Fruit fly (Drosophila melanogaster) whole organism, embryonic: ENCODE results near the gene Dhod.

ENCODE experiments used
- Asciz ChIP-seq: fragments of 200-800 bp; sonication (Bioruptor generic); optimal IDR thresholded peaks from 2 replicates; lab custom pipeline; 2017; ENCODE audit warnings: missing biosample characterization, mild to moderate bottlenecking, missing genetic modification characterization, missing genetic modification reagents
- Atf-2 ChIP-seq: fragments of 200-800 bp; sonication (Bioruptor generic); optimal IDR thresholded peaks from 2 replicates; lab custom pipeline; 2016; ENCODE audit warnings: missing biosample characterization, missing genetic modification characterization
- Atf3 ChIP-seq: fragments of 200-800 bp; sonication (Bioruptor generic); optimal IDR thresholded peaks from 3 replicates; lab custom pipeline; 2016; ENCODE audit warnings: missing biosample characterization, missing genetic modification characterization
- Awh ChIP-seq: fragments of 200-800 bp; sonication (Bioruptor generic); IDR thresholded peaks from 2 replicates; pipeline ENCODE4, ENCODE4 v1.3.6; 2022; ENCODE audit warnings: missing biosample characterization, missing genetic modification characterization
- CG10321 ChIP-seq: fragments of 200-800 bp; sonication (Bioruptor generic); IDR thresholded peaks from 2 replicates; pipeline ENCODE4 v1.3.6; 2022; ENCODE audit warnings: missing biosample characterization, missing genetic modification characterization
- CG10431 ChIP-seq: fragments of 200-800 bp; sonication (Bioruptor generic); optimal IDR thresholded peaks from 3 replicates; lab custom pipeline; 2018; ENCODE audit warnings: missing biosample characterization, mild to moderate bottlenecking, missing genetic modification characterization
- CG10565 ChIP-seq: fragments of 200-800 bp; sonication (Bioruptor generic); optimal IDR thresholded peaks from 3 replicates; lab custom pipeline; 2016; ENCODE audit warnings: missing biosample characterization, mild to moderate bottlenecking, missing genetic modification characterization
- CG11398 ChIP-seq: fragments of 200-800 bp; sonication (Bioruptor generic); optimal IDR thresholded peaks from 2 replicates; lab custom pipeline; 2016; ENCODE audit warnings: missing biosample characterization, missing genetic modification characterization
- CG11695 ChIP-seq: fragments of 200-800 bp; sonication (Bioruptor generic); IDR thresholded peaks from 3 replicates; pipeline ENCODE4 v1.3.6; 2022; ENCODE audit warnings: missing biosample characterization, missing genetic modification characterization
- CG12769 ChIP-seq: fragments of 200-800 bp; sonication (Bioruptor generic); optimal IDR thresholded peaks from 2 replicates; lab custom pipeline; 2019; ENCODE audit warnings: missing biosample characterization, mild to moderate bottlenecking, missing genetic modification characterization, moderate library complexity
- CG4424 ChIP-seq: fragments of 200-800 bp; sonication (Bioruptor generic); optimal IDR thresholded peaks from 3 replicates; lab custom pipeline; 2016; ENCODE audit warnings: missing biosample characterization, missing genetic modification characterization
- CG6765 ChIP-seq: fragments of 200-800 bp; sonication (Bioruptor generic); optimal IDR thresholded peaks from 3 replicates; lab custom pipeline; 2017; ENCODE audit warnings: missing biosample characterization, mild to moderate bottlenecking, missing genetic modification characterization
- CG7745 ChIP-seq: fragments of 200-800 bp; sonication (Bioruptor generic); optimal IDR thresholded peaks from 2 replicates; lab custom pipeline; 2018; ENCODE audit warnings: missing biosample characterization, mild to moderate bottlenecking, missing genetic modification characterization, moderate library complexity
- CG7786 ChIP-seq: fragments of 200-800 bp; sonication (Bioruptor generic); optimal IDR thresholded peaks from 2 replicates; lab custom pipeline; 2016; ENCODE audit warnings: missing biosample characterization, missing genetic modification characterization
- CG7928 ChIP-seq: fragments of 200-800 bp; sonication (Bioruptor generic); optimal IDR thresholded peaks from 2 replicates; lab custom pipeline; 2017; ENCODE audit warnings: missing biosample characterization, mild to moderate bottlenecking, missing genetic modification characterization
- CG9727 ChIP-seq: fragments of 200-800 bp; sonication (Bioruptor generic); optimal IDR thresholded peaks from 3 replicates; lab custom pipeline; 2017; ENCODE audit warnings: missing biosample characterization, mild to moderate bottlenecking, missing genetic modification characterization
- CG9797 ChIP-seq: fragments of 200-800 bp; sonication (Bioruptor generic); optimal IDR thresholded peaks from 3 replicates; lab custom pipeline; 2018; ENCODE audit warnings: missing biosample characterization, mild to moderate bottlenecking, missing genetic modification characterization
- CG9932 ChIP-seq: fragments of 200-800 bp; sonication (Bioruptor generic); IDR thresholded peaks from 2 replicates; pipeline ENCODE4 v1.3.6; 2022; ENCODE audit warnings: missing biosample characterization, missing genetic modification characterization
- Fer1 ChIP-seq: fragments of 200-800 bp; sonication (Bioruptor generic); optimal IDR thresholded peaks from 2 replicates; lab custom pipeline; 2017; ENCODE audit warnings: missing biosample characterization, mild to moderate bottlenecking, missing genetic modification characterization
- HLHmδ ChIP-seq: fragments of 200-800 bp; sonication (Bioruptor generic); optimal IDR thresholded peaks from 2 replicates; lab custom pipeline; 2018; ENCODE audit warnings: missing biosample characterization, mild to moderate bottlenecking, missing genetic modification characterization, moderate library complexity
- HmgD ChIP-seq: fragments of 200-800 bp; sonication (Bioruptor generic); optimal IDR thresholded peaks from 3 replicates; lab custom pipeline; 2016; ENCODE audit warnings: missing biosample characterization, missing genetic modification characterization
- Hr3 ChIP-seq: fragments of 200-800 bp; sonication (Bioruptor generic); optimal IDR thresholded peaks from 3 replicates; lab custom pipeline; 2016; ENCODE audit warnings: missing biosample characterization, missing genetic modification characterization
- Hr39 ChIP-seq: fragments of >200 bp; optimal IDR thresholded peaks from 2 replicates; lab custom pipeline; 2017
- Mrtf ChIP-seq: fragments of 200-800 bp; sonication (Bioruptor generic); IDR thresholded peaks from 3 replicates; pipeline ENCODE4 v1.3.6; 2022; ENCODE audit warnings: missing biosample characterization, missing genetic modification characterization
- Pdp1 ChIP-seq, 2 experiments: fragments of 200-800 bp; sonication (Bioruptor generic); optimal IDR thresholded peaks; 3 replicates each; lab custom pipeline; 2016; ENCODE audit warnings: missing biosample characterization in 2 of 2, missing genetic modification characterization in 2 of 2, mild to moderate bottlenecking in 1 of 2, moderate library complexity in 1 of 2
- Ptx1 ChIP-seq: fragments of 200-800 bp; sonication (Bioruptor generic); IDR thresholded peaks from 2 replicates; pipeline ENCODE4 v1.3.6; 2022; ENCODE audit warnings: missing biosample characterization, missing genetic modification characterization
- Sox102F ChIP-seq: fragments of 200-800 bp; sonication (Bioruptor generic); optimal IDR thresholded peaks from 2 replicates; lab custom pipeline; 2018; ENCODE audit warnings: missing biosample characterization, mild to moderate bottlenecking, missing genetic modification characterization, moderate library complexity
- Vsx1 ChIP-seq: fragments of 200-800 bp; sonication (Bioruptor generic); optimal IDR thresholded peaks from 2 replicates; lab custom pipeline; 2017; ENCODE audit warnings: missing biosample characterization, mild to moderate bottlenecking, missing genetic modification characterization, missing genetic modification reagents
- Xrp1 ChIP-seq: fragments of 200-800 bp; sonication (Bioruptor generic); IDR thresholded peaks from 2 replicates; pipeline ENCODE4 v1.3.6; 2022; ENCODE audit warnings: missing biosample characterization, missing genetic modification characterization
- cas ChIP-seq: fragments of 200-800 bp; sonication (Bioruptor generic); IDR thresholded peaks from 2 replicates; pipeline ENCODE4 v1.3.6; 2022; ENCODE audit warnings: missing biosample characterization, missing genetic modification characterization
- danr ChIP-seq: fragments of 200-800 bp; sonication (Bioruptor generic); IDR thresholded peaks from 2 replicates; pipeline ENCODE4 v1.3.6; 2022; ENCODE audit warnings: missing biosample characterization, missing genetic modification characterization
- dysf ChIP-seq: fragments of 200-800 bp; sonication (Bioruptor generic); IDR thresholded peaks from 3 replicates; pipeline ENCODE4 v1.3.6; 2022; ENCODE audit warnings: missing biosample characterization, missing genetic modification characterization
- esg ChIP-seq: fragments of 200-800 bp; sonication (Bioruptor generic); conservative IDR thresholded peaks from 2 replicates; pipeline ENCODE4 v1.3.6; 2022; ENCODE audit warnings: missing biosample characterization, missing genetic modification characterization
- eve ChIP-seq, 2 experiments: fragments of >200 bp; optimal IDR thresholded peaks; 2 replicates each; lab custom pipeline; 2017; ENCODE audit warnings: missing biosample characterization in 2 of 2, missing genetic modification characterization in 2 of 2
- exex ChIP-seq: fragments of 200-800 bp; sonication (Bioruptor generic); optimal IDR thresholded peaks from 4 replicates; lab custom pipeline; 2018; ENCODE audit warnings: missing biosample characterization, mild to moderate bottlenecking, missing genetic modification characterization, moderate library complexity
- fd64A ChIP-seq: fragments of 200-800 bp; sonication (Bioruptor generic); optimal IDR thresholded peaks from 3 replicates; lab custom pipeline; 2018; ENCODE audit warnings: missing biosample characterization, mild to moderate bottlenecking, missing genetic modification characterization
- gro ChIP-seq: fragments of 200-800 bp; sonication (Bioruptor generic); optimal IDR thresholded peaks from 2 replicates; lab custom pipeline; 2016; ENCODE audit warnings: missing biosample characterization, missing genetic modification characterization
- insv ChIP-seq, 2 experiments: fragments of 200-800 bp; sonication (Bioruptor generic); optimal IDR thresholded peaks; 3 replicates each; lab custom pipeline; 2016 to 2018; ENCODE audit warnings: missing biosample characterization in 2 of 2, missing genetic modification characterization in 2 of 2
- klu ChIP-seq: fragments of 200-800 bp; sonication (Bioruptor generic); IDR thresholded peaks from 2 replicates; pipeline ENCODE4 v1.3.6; 2022; ENCODE audit warnings: missing biosample characterization, missing genetic modification characterization
- nau ChIP-seq: fragments of 200-800 bp; sonication (Bioruptor generic); optimal IDR thresholded peaks from 3 replicates; lab custom pipeline; 2017; ENCODE audit warnings: missing biosample characterization, mild to moderate bottlenecking, missing genetic modification characterization, missing genetic modification reagents
- onecut ChIP-seq: fragments of 200-800 bp; sonication (Bioruptor generic); IDR thresholded peaks from 2 replicates; pipeline ENCODE4 v1.3.6; 2022; ENCODE audit warnings: missing biosample characterization, missing genetic modification characterization
- pb ChIP-seq: fragments of 200-800 bp; sonication (Bioruptor generic); optimal IDR thresholded peaks from 3 replicates; lab custom pipeline; 2016; ENCODE audit warnings: missing biosample characterization, missing genetic modification characterization
- peb ChIP-seq: fragments of 200-800 bp; sonication (Bioruptor generic); IDR thresholded peaks from 2 replicates; pipeline ENCODE4 v1.3.6; 2022; ENCODE audit warnings: missing biosample characterization, missing genetic modification characterization
- salm ChIP-seq: fragments of 200-800 bp; sonication (Bioruptor generic); optimal IDR thresholded peaks from 2 replicates; lab custom pipeline; 2018; ENCODE audit warnings: missing biosample characterization, mild to moderate bottlenecking, missing genetic modification characterization
- sd ChIP-seq: fragments of 200-800 bp; sonication (Bioruptor generic); optimal IDR thresholded peaks from 3 replicates; lab custom pipeline; 2018; ENCODE audit warnings: missing biosample characterization, mild to moderate bottlenecking, missing genetic modification characterization, moderate library complexity
- stwl ChIP-seq: fragments of 200-800 bp; sonication (Bioruptor generic); optimal IDR thresholded peaks from 3 replicates; lab custom pipeline; 2018; ENCODE audit warnings: missing biosample characterization, mild to moderate bottlenecking, missing genetic modification characterization, moderate library complexity
- sug ChIP-seq: fragments of 200-800 bp; optimal IDR thresholded peaks from 2 replicates; lab custom pipeline; 2019; ENCODE audit warnings: missing biosample characterization, mild to moderate bottlenecking, missing genetic modification characterization, moderate library complexity
- twi ChIP-seq: fragments of 200-800 bp; optimal IDR thresholded peaks from 2 replicates; lab custom pipeline; 2019; ENCODE audit warnings: missing biosample characterization, mild to moderate bottlenecking, missing genetic modification characterization, moderate library complexity
- tx ChIP-seq: fragments of 200-800 bp; sonication (Bioruptor generic); optimal IDR thresholded peaks from 2 replicates; lab custom pipeline; 2016; ENCODE audit warnings: missing biosample characterization, missing genetic modification characterization

Gene Dhod

DNA sequence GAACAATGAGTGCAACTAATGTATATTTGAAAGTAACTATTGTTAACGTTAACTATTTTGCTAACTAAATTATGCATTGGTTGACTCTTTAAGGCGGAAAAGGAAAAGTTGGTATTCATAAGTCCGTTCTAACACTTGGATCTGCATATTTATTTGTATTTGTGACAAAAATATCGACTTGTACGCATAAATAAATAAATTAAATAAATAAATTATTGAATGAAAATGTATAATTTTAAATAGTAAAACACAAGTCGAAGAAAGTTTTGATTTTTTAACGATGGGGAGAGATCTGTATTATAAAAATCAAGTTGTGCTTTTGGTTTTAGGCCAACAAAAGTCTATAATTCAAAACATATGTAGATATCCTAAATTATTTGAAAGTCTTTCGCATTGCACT, 14.9 kb upstream of the Dhod start, which contains the start of gene CG8036 (continued):
- TF ChIP-seq Atf-2 (GFP tag; lab: Kevin White, UChicago) (no peak), stwl (tag; lab: Kevin White, UChicago) (no peak)

- TF ChIP-seq Hr3 (no peak), danr (GFP tag; lab: Robert Waterston, UW) (no peak), peb (GFP tag; lab: Robert Waterston, UW) (no peak), Sox102F (no peak), cas (no peak), Hr39 (lab: Kevin White, UChicago) (no peak), Awh (GFP tag; lab: Robert Waterston, UW) (no peak), exex (peak; percentile 38), Mrtf (GFP tag; lab: Robert Waterston, UW) (no peak), CG11398 (no peak), CG9797 (no peak), HmgD (GFP tag; lab: Kevin White, UChicago) (no peak), Pdp1 (GFP tag; optimal IDR thresholded peaks at IDR 0.05; lab: Kevin White, UChicago) (peak in 1 of 2 experiments; percentile 96), pb (GFP tag; lab: Kevin White, UChicago) (no peak), dysf (GFP tag; lab: Robert Waterston, UW) (no peak), CG10321 (GFP tag; lab: Robert Waterston, UW) (no peak), fd64A (GFP tag; lab: Kevin White, UChicago) (no peak), stwl (tag; lab: Kevin White, UChicago) (no peak), Ptx1 (no peak), Atf-2 (GFP tag; lab: Kevin White, UChicago) (no peak), HLHmδ (no peak), gro (GFP tag; lab: Kevin White, UChicago) (no peak), Xrp1 (GFP tag; lab: Robert Waterston, UW) (no peak), tx (GFP tag; lab: Kevin White, UChicago) (no peak), sug (peak; percentile 2), Fer1 (GFP tag; lab: Kevin White, UChicago) (no peak), CG7786 (GFP tag; lab: Kevin White, UChicago) (no peak), CG10565 (GFP tag; lab: Kevin White, UChicago) (no peak), insv (GFP tag; optimal IDR thresholded peaks at IDR 0.05; lab: Kevin White, UChicago) (no peak), Asciz (GFP tag; lab: Kevin White, UChicago) (no peak), nau (peak; percentile 2), CG12769 (tag; lab: Kevin White, UChicago) (peak; percentile 0), CG10431 (peak; percentile 76), CG7928 (no peak), eve (GFP tag; optimal IDR thresholded peaks at IDR 0.05; lab: Kevin White, UChicago) (no peak), CG11695 (GFP tag; lab: Robert Waterston, UW) (no peak), Vsx1 (GFP tag; lab: Kevin White, UChicago) (peak; percentile 41), klu (no peak), salm (tag; lab: Kevin White, UChicago) (no peak), CG6765 (GFP tag; lab: Kevin White, UChicago) (no peak), CG9932 (no peak), CG7745 (peak; percentile 30), CG9727 (GFP tag; lab: Kevin White, UChicago) (no peak), esg (no peak), CG4424 (no peak), twi (tag; lab: Kevin White, UChicago) (peak; percentile 46), sd (peak; percentile 54), onecut (GFP tag; lab: Robert Waterston, UW) (peak; percentile 99), Atf3 (GFP tag; lab: Kevin White, UChicago) (no peak)
Measured at dm6 chr3R:8664699-8665340, 12.1 kb upstream of the Dhod start.
